Fruit fly (Drosophila melanogaster) whole organism, embryonic: Measurements from ENCODE around the gene TyrRII.

Experiments
- Adf1 ChIP-seq: fragments of 200-800 bp; sonication (Bioruptor generic); IDR thresholded peaks from 2 replicates; pipeline ENCODE4 v1.3.6; 2022; ENCODE audit warnings: missing biosample characterization, missing genetic modification characterization
- Bgb ChIP-seq: fragments of 200-800 bp; sonication (Bioruptor generic); IDR thresholded peaks from 2 replicates; pipeline ENCODE4 v1.3.6; 2022; ENCODE audit warnings: missing biosample characterization, missing genetic modification characterization; ENCODE audit not compliant: partially characterized antibody
- CG10366 ChIP-seq: fragments of 200-800 bp; sonication (Bioruptor generic); IDR thresholded peaks from 2 replicates; pipeline ENCODE4 v1.3.6; 2022; ENCODE audit warnings: missing biosample characterization, missing genetic modification characterization
- CG10543 ChIP-seq: fragments of 200-800 bp; sonication (Bioruptor generic); optimal IDR thresholded peaks from 3 replicates; lab custom pipeline; 2017; ENCODE audit warnings: missing biosample characterization, mild to moderate bottlenecking, missing genetic modification characterization, moderate library complexity
- CG10959 ChIP-seq: fragments of 200-800 bp; sonication (Bioruptor generic); IDR thresholded peaks from 2 replicates; pipeline ENCODE4 v1.3.6; 2022; ENCODE audit warnings: missing biosample characterization, missing genetic modification characterization
- CG11456 ChIP-seq: fragments of 200-800 bp; sonication (Bioruptor generic); IDR thresholded peaks from 3 replicates; pipeline ENCODE4 v1.3.6; 2022; ENCODE audit warnings: missing biosample characterization, missing genetic modification characterization
- CG12659 ChIP-seq: fragments of 200-800 bp; sonication (Bioruptor generic); optimal IDR thresholded peaks from 3 replicates; lab custom pipeline; 2017; ENCODE audit warnings: mild to moderate bottlenecking, missing biosample characterization, missing genetic modification reagents, missing genetic modification characterization
- CG14014 ChIP-seq: fragments of 200-800 bp; sonication (Bioruptor generic); IDR thresholded peaks from 2 replicates; pipeline ENCODE4 v1.3.6; 2022; ENCODE audit warnings: missing biosample characterization, missing genetic modification characterization
- CG15479 ChIP-seq: fragments of 200-800 bp; sonication (Bioruptor generic); optimal IDR thresholded peaks from 3 replicates; lab custom pipeline; 2019; ENCODE audit warnings: missing biosample characterization, mild to moderate bottlenecking, missing genetic modification characterization, moderate library complexity
- CG18599 ChIP-seq: fragments of 200-800 bp; sonication (Bioruptor generic); optimal IDR thresholded peaks from 3 replicates; lab custom pipeline; 2017; ENCODE audit warnings: missing biosample characterization, missing genetic modification characterization, mild to moderate bottlenecking, moderate library complexity, missing genetic modification reagents
- CG2678 ChIP-seq: fragments of 200-800 bp; sonication (Bioruptor generic); optimal IDR thresholded peaks from 3 replicates; lab custom pipeline; 2019; ENCODE audit warnings: missing biosample characterization, mild to moderate bottlenecking, missing genetic modification characterization, moderate library complexity
- CG3163 ChIP-seq: fragments of 200-800 bp; sonication (Bioruptor generic); optimal IDR thresholded peaks from 3 replicates; lab custom pipeline; 2016; ENCODE audit warnings: missing biosample characterization, missing genetic modification characterization
- CG32767 ChIP-seq: fragments of 200-800 bp; sonication (Bioruptor generic); IDR thresholded peaks from 2 replicates; pipeline ENCODE4 v1.3.6; 2022; ENCODE audit warnings: missing biosample characterization, missing genetic modification characterization
- CG6272 ChIP-seq: fragments of 200-800 bp; sonication (Bioruptor generic); IDR thresholded peaks from 2 replicates; pipeline ENCODE4 v1.3.6; 2022; ENCODE audit warnings: missing biosample characterization, missing genetic modification characterization
- CG9817 ChIP-seq: fragments of 200-800 bp; sonication (Bioruptor generic); optimal IDR thresholded peaks from 2 replicates; lab custom pipeline; 2018; ENCODE audit warnings: missing biosample characterization, mild to moderate bottlenecking, missing genetic modification characterization, moderate library complexity
- Camta ChIP-seq: fragments of 200-800 bp; sonication (Bioruptor generic); optimal IDR thresholded peaks from 2 replicates; lab custom pipeline; 2016; ENCODE audit warnings: missing biosample characterization, missing genetic modification characterization
- Dek ChIP-seq: fragments of 200-800 bp; sonication (Bioruptor generic); optimal IDR thresholded peaks from 3 replicates; lab custom pipeline; 2019; ENCODE audit warnings: missing biosample characterization, mild to moderate bottlenecking, missing genetic modification characterization, moderate library complexity
- Dref ChIP-seq: fragments of 200-800 bp; sonication (Bioruptor generic); IDR thresholded peaks from 2 replicates; pipeline ENCODE4 v1.3.6; 2022; ENCODE audit warnings: missing biosample characterization, missing genetic modification characterization
- Elba2 ChIP-seq: fragments of 200-800 bp; sonication (Bioruptor generic); optimal IDR thresholded peaks from 3 replicates; lab custom pipeline; 2016; ENCODE audit warnings: missing biosample characterization, missing genetic modification characterization
- Hmr ChIP-seq: fragments of 200-800 bp; sonication (Bioruptor generic); optimal IDR thresholded peaks from 3 replicates; lab custom pipeline; 2017; ENCODE audit warnings: mild to moderate bottlenecking, missing biosample characterization, missing genetic modification reagents, missing genetic modification characterization
- Hsf ChIP-seq: fragments of 200-800 bp; sonication (Bioruptor generic); optimal IDR thresholded peaks from 3 replicates; lab custom pipeline; 2016; ENCODE audit warnings: missing biosample characterization, missing genetic modification characterization
- Med ChIP-seq: fragments of 200-800 bp; sonication (Bioruptor generic); peaks from one replicate; lab custom pipeline; 2016; ENCODE audit warnings: missing biosample characterization, missing genetic modification characterization, mild to moderate bottlenecking, inconsistent platforms, moderate library complexity
- Meics ChIP-seq: fragments of 200-800 bp; sonication (Bioruptor generic); optimal IDR thresholded peaks from 2 replicates; lab custom pipeline; 2017; ENCODE audit warnings: missing biosample characterization, mild to moderate bottlenecking, missing genetic modification characterization
- NfI ChIP-seq: fragments of 200-800 bp; sonication (Bioruptor generic); optimal IDR thresholded peaks from 3 replicates; lab custom pipeline; 2018; ENCODE audit warnings: missing biosample characterization, mild to moderate bottlenecking, missing genetic modification characterization, moderate library complexity
- PHDP ChIP-seq: fragments of 200-800 bp; sonication (Bioruptor generic); optimal IDR thresholded peaks from 3 replicates; lab custom pipeline; 2018; ENCODE audit warnings: missing biosample characterization, mild to moderate bottlenecking, missing genetic modification characterization, moderate library complexity
- Sox102F ChIP-seq: fragments of 200-800 bp; sonication (Bioruptor generic); optimal IDR thresholded peaks from 2 replicates; lab custom pipeline; 2018; ENCODE audit warnings: missing biosample characterization, mild to moderate bottlenecking, missing genetic modification characterization, moderate library complexity
- Tbp ChIP-seq: fragments of >200 bp; optimal IDR thresholded peaks from 2 replicates; lab custom pipeline; 2018; ENCODE audit warnings: missing biosample characterization, missing genetic modification characterization
- abd-A ChIP-seq: fragments of 200-800 bp; sonication (Bioruptor generic); optimal IDR thresholded peaks from 3 replicates; lab custom pipeline; 2019; ENCODE audit warnings: missing biosample characterization, mild to moderate bottlenecking, missing genetic modification characterization, moderate library complexity
- amos ChIP-seq: fragments of 200-800 bp; sonication (Bioruptor generic); IDR thresholded peaks from 2 replicates; pipeline ENCODE4 v1.3.6; 2022; ENCODE audit warnings: missing biosample characterization, missing genetic modification characterization; ENCODE audit not compliant: partially characterized antibody
- ato ChIP-seq: fragments of 200-800 bp; sonication (Bioruptor generic); IDR thresholded peaks from 2 replicates; pipeline ENCODE4 v1.3.6; 2022; ENCODE audit warnings: missing biosample characterization, missing genetic modification characterization; ENCODE audit not compliant: partially characterized antibody
- bbx ChIP-seq: fragments of 200-800 bp; sonication (Bioruptor generic); IDR thresholded peaks from 2 replicates; pipeline ENCODE4 v1.3.6; 2022; ENCODE audit warnings: missing biosample characterization, missing genetic modification characterization; ENCODE audit not compliant: partially characterized antibody
- chif ChIP-seq, 2 experiments: fragments of 200-800 bp; sonication (Bioruptor generic); optimal IDR thresholded peaks; 3 replicates each; lab custom pipeline; 2016; ENCODE audit warnings: missing biosample characterization in 2 of 2, missing genetic modification characterization in 2 of 2
- ci ChIP-seq: fragments of 200-800 bp; sonication (Bioruptor generic); IDR thresholded peaks from 3 replicates; pipeline ENCODE4 v1.3.6; 2022; ENCODE audit warnings: missing biosample characterization, missing genetic modification characterization
- cwo ChIP-seq: fragments of 200-800 bp; sonication (Bioruptor generic); optimal IDR thresholded peaks from 3 replicates; lab custom pipeline; 2017; ENCODE audit warnings: missing biosample characterization, missing genetic modification characterization, mild to moderate bottlenecking, moderate library complexity, missing genetic modification reagents
- dan ChIP-seq: fragments of 200-800 bp; sonication (Bioruptor generic); IDR thresholded peaks from 2 replicates; pipeline ENCODE4 v1.3.6; 2022; ENCODE audit warnings: missing biosample characterization, missing genetic modification characterization
- esg ChIP-seq: fragments of 200-800 bp; sonication (Bioruptor generic); conservative IDR thresholded peaks from 2 replicates; pipeline ENCODE4 v1.3.6; 2022; ENCODE audit warnings: missing biosample characterization, missing genetic modification characterization
- gem ChIP-seq: fragments of 200-800 bp; sonication (Bioruptor generic); optimal IDR thresholded peaks from 2 replicates; lab custom pipeline; 2019; ENCODE audit warnings: missing biosample characterization, mild to moderate bottlenecking, missing genetic modification characterization, moderate library complexity
- hth ChIP-seq: fragments of >200 bp; optimal IDR thresholded peaks from 2 replicates; lab custom pipeline; 2017; ENCODE audit warnings: inconsistent platforms
- ken ChIP-seq: fragments of 200-800 bp; sonication (Bioruptor generic); IDR thresholded peaks from 3 replicates; pipeline ENCODE4 v1.3.6; 2022; ENCODE audit warnings: missing biosample characterization, missing genetic modification characterization
- pb ChIP-seq: fragments of 200-800 bp; sonication (Bioruptor generic); optimal IDR thresholded peaks from 3 replicates; lab custom pipeline; 2016; ENCODE audit warnings: missing biosample characterization, missing genetic modification characterization
- peb ChIP-seq: fragments of 200-800 bp; sonication (Bioruptor generic); IDR thresholded peaks from 2 replicates; pipeline ENCODE4 v1.3.6; 2022; ENCODE audit warnings: missing biosample characterization, missing genetic modification characterization
- pfk ChIP-seq: fragments of 200-800 bp; sonication (Bioruptor generic); optimal IDR thresholded peaks from 2 replicates; lab custom pipeline; 2018; ENCODE audit warnings: missing biosample characterization, mild to moderate bottlenecking, missing genetic modification characterization, moderate library complexity
- ranshi ChIP-seq: fragments of 200-800 bp; sonication (Bioruptor generic); IDR thresholded peaks from 2 replicates; pipeline ENCODE4 v1.3.6; 2022; ENCODE audit warnings: missing biosample characterization, missing genetic modification characterization
- run ChIP-seq: fragments of 200-800 bp; sonication (Bioruptor generic); optimal IDR thresholded peaks from 3 replicates; lab custom pipeline; 2018; ENCODE audit warnings: missing biosample characterization, mild to moderate bottlenecking, missing genetic modification characterization
- scrt ChIP-seq: fragments of 200-800 bp; sonication (Bioruptor generic); optimal IDR thresholded peaks from 2 replicates; lab custom pipeline; 2018; ENCODE audit warnings: missing biosample characterization, mild to moderate bottlenecking, missing genetic modification characterization, moderate library complexity
- seq ChIP-seq: fragments of 200-800 bp; sonication (Bioruptor generic); IDR thresholded peaks from 2 replicates; pipeline ENCODE4 v1.3.6; 2022; ENCODE audit warnings: missing biosample characterization, missing genetic modification characterization
- so ChIP-seq: fragments of 200-800 bp; sonication (Bioruptor generic); IDR thresholded peaks from 3 replicates; pipeline ENCODE4 v1.3.6; 2022; ENCODE audit warnings: missing biosample characterization, missing genetic modification characterization
- sr ChIP-seq: fragments of 200-800 bp; sonication (Bioruptor generic); IDR thresholded peaks from 3 replicates; pipeline ENCODE4 v1.3.6; 2022; ENCODE audit warnings: missing biosample characterization, missing genetic modification characterization
- ttk ChIP-seq: fragments of 200-800 bp; sonication (Bioruptor generic); IDR thresholded peaks from 2 replicates; pipeline ENCODE4 v2.1.2; 2022; ENCODE audit warnings: missing biosample characterization, missing genetic modification characterization
- yki ChIP-seq: fragments of >200 bp; optimal IDR thresholded peaks from 3 replicates; lab custom pipeline; 2018
- zen2 ChIP-seq: fragments of 200-800 bp; sonication (Bioruptor generic); IDR thresholded peaks from 3 replicates; pipeline ENCODE4 v1.3.6; 2022; ENCODE audit warnings: missing biosample characterization, missing genetic modification characterization; ENCODE audit not compliant: partially characterized antibody

The TyrRII gene

dm6 chr3R:17776104-17776589 is 39.7 kb downstream of the TyrRII start (continued):
- TF ChIP-seq Camta (GFP tag; lab: Kevin White, UChicago) (no peak), Hsf (GFP tag; lab: Kevin White, UChicago) (no peak), CG14014 (GFP tag; lab: Robert Waterston, UW) (no peak), peb (GFP tag; lab: Robert Waterston, UW) (no peak), CG10543 (GFP tag; lab: Kevin White, UChicago) (peak; percentile 5), abd-A (tag; lab: Kevin White, UChicago) (peak; percentile 92), Elba2 (GFP tag; lab: Kevin White, UChicago) (no peak), run (tag; lab: Kevin White, UChicago) (no peak), Dek (tag; lab: Kevin White, UChicago) (no peak), chif (GFP tag; optimal IDR thresholded peaks at IDR 0.05; lab: Kevin White, UChicago) (no peak), ken (no peak), CG2678 (tag; lab: Kevin White, UChicago) (no peak), CG9817 (tag; lab: Kevin White, UChicago) (no peak), CG3163 (GFP tag; lab: Kevin White, UChicago) (no peak), so (GFP tag; lab: Robert Waterston, UW) (no peak), CG10959 (GFP tag; lab: Robert Waterston, UW) (0 out of 2 replicates have a peak, but pooled peaks have one; percentile 7), pfk (GFP tag; lab: Kevin White, UChicago) (peak; percentile 64), Dref (GFP tag; lab: Robert Waterston, UW) (no peak), scrt (GFP tag; lab: Kevin White, UChicago) (no peak), CG18599 (peak; percentile 13), cwo (GFP tag; lab: Kevin White, UChicago) (peak; percentile 43), gem (no peak), Med (GFP tag; lab: Kevin White, UChicago) (peak; percentile 61), Bgb (GFP tag; lab: Robert Waterston, UW) (peak; percentile 20; the same call in 1 of the 2 replicates), ttk (GFP tag; lab: Robert Waterston, UW) (no peak), PHDP (tag; lab: Kevin White, UChicago) (no peak), Adf1 (GFP tag; lab: Robert Waterston, UW) (peak; percentile 86), ranshi (GFP tag; lab: Robert Waterston, UW) (0 out of 2 replicates have a peak, but pooled peaks have one; percentile 6), CG11456 (no peak), CG32767 (GFP tag; lab: Robert Waterston, UW) (peak; percentile 50; the same call in 1 of the 2 replicates), seq (GFP tag; lab: Robert Waterston, UW) (no peak), hth (no peak), pb (no peak), zen2 (GFP tag; lab: Robert Waterston, UW) (no peak), Hmr (peak; percentile 24), CG12659 (no peak), bbx (GFP tag; lab: Robert Waterston, UW) (peak; percentile 34; the same call in 1 of the 2 replicates)

DNA sequence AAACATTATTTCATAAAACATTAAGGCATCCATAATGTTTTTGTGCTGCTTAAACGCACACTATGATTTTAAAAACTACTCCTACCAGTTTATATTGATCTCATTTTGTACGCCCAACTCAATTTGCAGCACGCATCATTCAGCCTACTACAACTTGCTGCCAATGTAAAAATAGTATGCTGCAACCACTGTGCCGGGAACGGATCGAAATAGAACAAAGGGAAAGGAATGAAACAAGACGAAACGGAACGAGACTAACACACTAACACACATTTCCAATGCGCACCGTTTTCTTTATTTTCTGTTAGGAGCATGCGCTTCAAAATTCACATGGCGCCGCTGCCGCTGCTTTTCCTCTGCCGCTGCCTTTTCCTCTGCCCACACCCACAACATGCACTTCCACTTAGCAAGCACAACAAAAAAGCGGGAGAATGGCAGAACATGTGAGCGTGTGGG is 40.6 kb downstream of the TyrRII start:
- peak; percentile 10; the same call in 1 of the 2 replicates for TF ChIP-seq CG10366 (GFP tag; lab: Robert Waterston, UW)
- no peak for TF ChIP-seq CG15479
- peak; percentile 55; the same call in 1 of the 3 replicates for TF ChIP-seq sr
- TF ChIP-seq ato, result no peak
- 0 out of 2 replicates have a peak, but pooled peaks have one; percentile 17 for TF ChIP-seq CG6272 (GFP tag; lab: Robert Waterston, UW)
- 0 out of 2 replicates have a peak, but pooled peaks have one; percentile 12 for TF ChIP-seq esg
- peak; percentile 54; the same call in 1 of the 3 replicates for TF ChIP-seq ci
- no peak for TF ChIP-seq amos (GFP tag; lab: Robert Waterston, UW)
- TF ChIP-seq Tbp (GFP tag; lab: Kevin White, UChicago), result no peak
- no peak for TF ChIP-seq Elba2 (GFP tag; lab: Kevin White, UChicago)
- TF ChIP-seq NfI (GFP tag; lab: Kevin White, UChicago), result peak; percentile 30
- peak; percentile 41 for TF ChIP-seq Meics (GFP tag; lab: Kevin White, UChicago)
- TF ChIP-seq CG2678 (tag; lab: Kevin White, UChicago), result peak; percentile 44
- TF ChIP-seq yki, result no peak
- peak; percentile 40 for TF ChIP-seq Sox102F (GFP tag; lab: Kevin White, UChicago)
- TF ChIP-seq ttk (GFP tag; lab: Robert Waterston, UW), result peak; percentile 17; the same call in 1 of the 2 replicates
- TF ChIP-seq dan (GFP tag; lab: Robert Waterston, UW), result no peak
